Worm (Caenorhabditis elegans): ENCODE data around the gene lipl-8.

ce11 chrV:14698005-14698404 is 50.5 kb downstream of the lipl-8 start:
- TF ChIP-seq hlh-11 (tag; optimal IDR thresholded peaks at IDR 0.05) (no peak), ces-1 (GFP tag; optimal IDR thresholded peaks at IDR 0.05) (no peak), skn-1 (tag; optimal IDR thresholded peaks at IDR 0.05) (no peak), nhr-10 (tag; optimal IDR thresholded peaks at IDR 0.05) (no peak), lin-15B (tag; optimal IDR thresholded peaks at IDR 0.05) (no peak), ctbp-1 (GFP tag; IDR thresholded peaks at IDR 0.05) (no peak), ama-1 (optimal IDR thresholded peaks at IDR 0.05) (no peak), fos-1 (tag; optimal IDR thresholded peaks at IDR 0.05) (no peak), dpl-1 (GFP tag; optimal IDR thresholded peaks at IDR 0.05) (no peak), ztf-11 (tag; optimal IDR thresholded peaks at IDR 0.05) (no peak)

All from whole organism, L4 larva.